Worm (Caenorhabditis elegans) whole organism, L4 larva: ENCODE data around the gene cyp-34A6.
A peak's percentile ranks its signal among the peaks of the same experiment; 100 is the strongest.

Experiments
- F10B5.3 ChIP-seq: sonication (generic microtip); optimal IDR thresholded peaks from 2 replicates; lab custom pipeline; 2016; ENCODE audit warnings: mild to moderate bottlenecking, missing genetic modification characterization, missing compliant biosample characterization
- F26F4.8 ChIP-seq: fragments of 200-800 bp; sonication (Bioruptor generic); conservative IDR thresholded peaks from 2 replicates; pipeline ENCODE4 v1.3.6; 2022; ENCODE audit warnings: missing genetic modification characterization, missing compliant biosample characterization
- R02D3.7 ChIP-seq: fragments of 150-350 bp; sonication (generic microtip); optimal IDR thresholded peaks from 3 replicates; lab custom pipeline; 2014; ENCODE audit warnings: missing biosample characterization, missing genetic modification characterization
- Y105C5A.15 ChIP-seq: fragments of 200-800 bp; sonication (Bioruptor generic); IDR thresholded peaks from 2 replicates; pipeline ENCODE4 v1.3.6; 2022; ENCODE audit warnings: missing genetic modification characterization, missing compliant biosample characterization
- Y48G9A.11 ChIP-seq: fragments of 200-800 bp; sonication (Bioruptor generic); IDR thresholded peaks from 2 replicates; pipeline ENCODE4 v1.3.6; 2022; ENCODE audit warnings: missing genetic modification reagents, missing genetic modification characterization, missing compliant biosample characterization
- ZK546.5 ChIP-seq, 2 experiments: sonication (generic microtip); optimal IDR thresholded peaks; 2 replicates each; lab custom pipeline; 2017; ENCODE audit warnings: missing biosample characterization in 2 of 2, missing genetic modification characterization in 2 of 2
- aha-1 ChIP-seq: fragments of 150-350 bp; peaks from one replicate; lab custom pipeline; 2014; ENCODE audit warnings: missing biosample characterization, missing genetic modification characterization
- ceh-20 ChIP-seq: fragments of 200-800 bp; sonication (Bioruptor generic); IDR thresholded peaks from 2 replicates; pipeline ENCODE4 v1.3.6; 2022; ENCODE audit warnings: missing genetic modification reagents, missing genetic modification characterization, missing compliant biosample characterization
- ceh-32 ChIP-seq: sonication (generic microtip); optimal IDR thresholded peaks from 2 replicates; lab custom pipeline; 2016; ENCODE audit warnings: mild to moderate bottlenecking, missing genetic modification characterization, missing compliant biosample characterization; ENCODE audit not compliant: poor library complexity
- ceh-44 ChIP-seq: fragments of 200-800 bp; sonication (Bioruptor generic); IDR thresholded peaks from 2 replicates; pipeline ENCODE4 v1.3.6; 2022; ENCODE audit warnings: missing genetic modification reagents, missing genetic modification characterization, missing compliant biosample characterization
- ctbp-1 ChIP-seq: fragments of 200-800 bp; sonication (Bioruptor generic); IDR thresholded peaks from 2 replicates; pipeline ENCODE4 v1.3.6; 2022; ENCODE audit warnings: missing genetic modification reagents, missing genetic modification characterization, missing compliant biosample characterization
- dmd-6 ChIP-seq: fragments of 200-800 bp; sonication (Bioruptor generic); IDR thresholded peaks from 2 replicates; pipeline ENCODE4 v1.3.6; 2022; ENCODE audit warnings: missing genetic modification reagents, missing genetic modification characterization, missing compliant biosample characterization
- dmd-8 ChIP-seq: fragments of 200-800 bp; sonication (Bioruptor generic); IDR thresholded peaks from 2 replicates; pipeline ENCODE4 v1.3.6; 2022; ENCODE audit warnings: missing genetic modification characterization, missing compliant biosample characterization
- dpl-1 ChIP-seq: fragments of 150-350 bp; optimal IDR thresholded peaks from 2 replicates; lab custom pipeline; 2014; ENCODE audit warnings: missing biosample characterization, missing genetic modification reagents, missing genetic modification characterization
- egl-43 ChIP-seq: fragments of 200-800 bp; sonication (Bioruptor generic); IDR thresholded peaks from 2 replicates; pipeline ENCODE4 v1.3.6; 2022; ENCODE audit warnings: missing genetic modification reagents, missing genetic modification characterization, missing compliant biosample characterization
- fos-1 ChIP-seq: fragments of 150-350 bp; optimal IDR thresholded peaks from 2 replicates; lab custom pipeline; 2014; ENCODE audit warnings: missing biosample characterization, missing genetic modification characterization
- hlh-30 ChIP-seq: sonication (generic microtip); optimal IDR thresholded peaks from 2 replicates; lab custom pipeline; 2017; ENCODE audit warnings: antibody characterized with exemption, mild to moderate bottlenecking, missing genetic modification characterization, missing compliant biosample characterization; ENCODE audit not compliant: insufficient read depth
- lir-3 ChIP-seq: sonication (generic microtip); optimal IDR thresholded peaks from 2 replicates; lab custom pipeline; 2016; ENCODE audit warnings: mild to moderate bottlenecking, missing genetic modification characterization, missing compliant biosample characterization
- madf-5 ChIP-seq, 2 experiments: fragments of 200-800 bp; sonication (Bioruptor generic); IDR thresholded peaks; 2 replicates each; pipeline ENCODE4 v1.3.6; 2022; ENCODE audit warnings: missing compliant biosample characterization in 2 of 2, missing genetic modification characterization in 2 of 2
- mep-1 ChIP-seq: fragments of 150-350 bp; sonication (generic microtip); optimal IDR thresholded peaks from 3 replicates; lab custom pipeline; 2014; ENCODE audit warnings: missing biosample characterization, missing genetic modification characterization
- mes-2 ChIP-seq: sonication (generic microtip); optimal IDR thresholded peaks from 2 replicates; lab custom pipeline; 2016; ENCODE audit warnings: missing genotype, mild to moderate bottlenecking, missing genetic modification characterization, missing compliant biosample characterization; ENCODE audit not compliant: poor library complexity, severe bottlenecking
- nhr-10 ChIP-seq: fragments of 150-350 bp; optimal IDR thresholded peaks from 2 replicates; lab custom pipeline; 2014; ENCODE audit warnings: missing biosample characterization, missing genetic modification characterization
- nhr-102 ChIP-seq: sonication (generic microtip); optimal IDR thresholded peaks from 2 replicates; lab custom pipeline; 2016; ENCODE audit warnings: mild to moderate bottlenecking, missing genetic modification characterization, moderate library complexity, missing compliant biosample characterization
- nhr-237 ChIP-seq: sonication (generic microtip); optimal IDR thresholded peaks from 2 replicates; lab custom pipeline; 2017; ENCODE audit warnings: missing biosample characterization, missing genetic modification characterization
- nhr-28 ChIP-seq: fragments of 150-350 bp; optimal IDR thresholded peaks from 2 replicates; lab custom pipeline; 2014; ENCODE audit warnings: missing biosample characterization, missing genetic modification characterization
- nhr-48 ChIP-seq: sonication (generic microtip); optimal IDR thresholded peaks from 2 replicates; lab custom pipeline; 2016; ENCODE audit warnings: mild to moderate bottlenecking, missing genetic modification characterization, missing compliant biosample characterization
- pha-4 ChIP-seq, 2 experiments: fragments of 150-350 bp in 1 of 2; fragments of 200-800 bp in 1 of 2; sonication (Bioruptor generic) in 1 of 2; IDR thresholded peaks in 1 of 2; optimal IDR thresholded peaks in 1 of 2; 2 replicates each; pipeline versions ENCODE4 v1.3.6 to Lab custom; 2014 to 2022; ENCODE audit warnings: missing genetic modification characterization in 2 of 2, missing genetic modification reagents in 2 of 2, missing biosample characterization in 1 of 2, missing compliant biosample characterization in 1 of 2
- pqm-1 ChIP-seq: sonication (generic microtip); optimal IDR thresholded peaks from 2 replicates; lab custom pipeline; 2017; ENCODE audit warnings: missing biosample characterization, missing genetic modification characterization
- set-16 ChIP-seq: fragments of 200-800 bp; sonication (Bioruptor generic); IDR thresholded peaks from 2 replicates; pipeline ENCODE4 v1.3.6; 2022; ENCODE audit warnings: missing genetic modification reagents, missing genetic modification characterization, missing compliant biosample characterization
- tag-97 ChIP-seq: fragments of 200-800 bp; sonication (Bioruptor generic); IDR thresholded peaks from 2 replicates; pipeline ENCODE4 v1.3.6; 2022; ENCODE audit warnings: missing genetic modification characterization, missing compliant biosample characterization
- unc-39 ChIP-seq: sonication (generic microtip); optimal IDR thresholded peaks from 2 replicates; lab custom pipeline; 2017; ENCODE audit warnings: missing biosample characterization, missing genetic modification characterization
- unc-62 ChIP-seq, 3 experiments: fragments of 150-350 bp in 1 of 3; sonication (generic microtip); optimal IDR thresholded peaks in 2 of 3; peaks in 1 of 3; 1 replicate in 1 of 3; 2 replicates in 2 of 3; lab custom pipeline; 2014 to 2017; ENCODE audit warnings: missing biosample characterization in 3 of 3, missing genetic modification characterization in 3 of 3, missing genetic modification reagents in 3 of 3, missing genotype in 1 of 3
- ztf-11 ChIP-seq: fragments of 150-350 bp; optimal IDR thresholded peaks from 2 replicates; lab custom pipeline; 2014; ENCODE audit warnings: missing biosample characterization, missing genetic modification characterization
- ztf-7 ChIP-seq: fragments of 150-350 bp; optimal IDR thresholded peaks from 2 replicates; lab custom pipeline; 2014; ENCODE audit warnings: missing biosample characterization, missing genetic modification characterization

The cyp-34A6 gene

DNA sequence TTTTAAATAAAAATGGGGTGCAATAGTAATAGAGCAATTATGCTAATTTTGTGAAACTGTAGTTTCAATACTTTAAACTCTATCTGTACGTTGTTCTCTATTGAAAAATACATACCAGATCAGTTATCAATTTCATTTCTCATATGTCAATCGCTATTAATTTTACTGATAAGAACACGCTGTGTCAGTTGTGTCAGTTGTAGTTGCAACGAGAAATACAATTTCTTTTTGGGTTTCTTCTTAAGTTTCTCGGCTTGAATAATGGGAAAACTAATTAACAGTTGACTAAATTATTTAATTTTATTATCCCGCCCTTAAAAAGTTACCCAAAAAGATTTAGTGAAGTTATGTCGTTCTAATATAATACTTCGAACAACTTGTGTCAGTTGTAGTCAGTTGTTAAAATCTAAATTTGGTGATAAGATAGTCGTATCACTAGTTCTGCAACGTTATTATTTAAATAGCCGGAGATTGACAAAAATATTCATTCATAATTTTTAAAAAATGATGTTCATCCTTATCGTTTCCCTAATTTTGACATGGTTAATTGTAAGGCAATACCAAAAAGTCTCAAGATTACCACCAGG, 25.1 kb downstream of the cyp-34A6 start, which contains the start of gene cyp-35A5:
Gene cyp-35A5 (plus strand): TSS at position 435 of the 587 bp plus-strand sequence.
- TF ChIP-seq dmd-6 (GFP tag; lab: Robert Waterston, UW) (0 out of 2 replicates have a peak, but pooled peaks have one; percentile 34), F10B5.3 (tag; lab: Kevin White, UChicago) (no peak), pqm-1 (tag; lab: Kevin White, UChicago) (peak; percentile 7), nhr-28 (tag; lab: Kevin White, UChicago) (peak; percentile 86)

DNA sequence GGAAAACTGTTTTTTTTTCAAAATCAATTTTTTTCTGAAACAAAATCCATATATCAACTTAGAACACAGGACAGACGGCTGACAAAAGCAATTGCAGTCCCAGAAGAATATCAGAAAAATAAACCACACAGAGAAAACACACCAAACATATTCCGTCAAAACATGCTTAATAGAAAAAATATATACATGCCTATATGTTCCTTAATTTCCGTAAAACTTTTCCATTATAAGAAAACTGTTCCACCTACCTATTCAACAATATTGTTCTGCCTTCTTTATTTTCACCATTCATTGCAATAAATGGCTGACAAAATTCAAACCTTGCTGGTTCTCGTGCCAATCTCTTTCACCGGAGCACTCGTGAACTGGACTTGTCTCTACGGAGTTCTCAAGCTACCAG, 29.8 kb downstream of the cyp-34A6 start, which contains the start of gene srx-63:
Gene srx-63 (plus strand): TSS at position 301 of the 400 bp plus-strand sequence.
- no peak for TF ChIP-seq ztf-7
- no peak for TF ChIP-seq egl-43 (GFP tag; lab: Robert Waterston, UW)
- TF ChIP-seq ztf-11, result no peak
- no peak for TF ChIP-seq ZK546.5 (tag; optimal IDR thresholded peaks at IDR 0.05; lab: Kevin White, UChicago)
- TF ChIP-seq lir-3 (tag; lab: Kevin White, UChicago), result no peak
- TF ChIP-seq ctbp-1 (GFP tag; lab: Robert Waterston, UW), result no peak
- TF ChIP-seq aha-1, result no peak
- no peak for TF ChIP-seq unc-62 (GFP tag; optimal IDR thresholded peaks at IDR 0.05 in 1 of 2; lab: Kevin White, UChicago)
- TF ChIP-seq unc-62 (tag; optimal IDR thresholded peaks at IDR 0.05; lab: Kevin White, UChicago), result no peak

DNA sequence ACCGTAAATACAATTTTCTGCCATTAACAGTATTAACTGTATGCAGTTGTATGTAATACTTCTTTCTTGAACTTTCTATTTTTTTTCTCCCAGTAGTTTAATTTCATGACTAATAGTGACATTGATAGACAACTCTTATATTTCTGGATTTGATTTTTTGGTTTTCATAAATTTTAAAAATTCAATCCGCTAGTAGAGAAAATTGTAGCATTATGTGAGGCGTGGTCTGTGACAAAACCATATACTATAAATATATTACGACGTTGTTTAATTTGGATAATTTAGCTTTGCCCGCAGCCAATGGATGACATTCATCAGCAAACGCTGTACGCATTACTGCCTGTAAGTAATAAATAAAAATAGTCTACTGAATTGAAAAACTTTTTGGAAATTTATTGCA, 32.0 kb downstream of the cyp-34A6 start, which contains the start of gene srx-64:
Gene srx-64 (plus strand): TSS at position 301 of the 400 bp plus-strand sequence.
- TF ChIP-seq R02D3.7, result no peak
- no peak for TF ChIP-seq ztf-11
- no peak for TF ChIP-seq F26F4.8 (GFP tag; lab: Robert Waterston, UW)
- TF ChIP-seq ceh-20 (GFP tag; lab: Robert Waterston, UW), result no peak
- TF ChIP-seq mes-2 (tag; lab: Kevin White, UChicago), result no peak
- TF ChIP-seq pha-4 (GFP tag; IDR thresholded peaks at IDR 0.05; lab: Robert Waterston, UW), result no peak
- no peak for TF ChIP-seq pha-4 (tag; optimal IDR thresholded peaks at IDR 0.05; lab: Kevin White, UChicago)
- no peak for TF ChIP-seq nhr-237
- TF ChIP-seq mep-1 (tag; lab: Kevin White, UChicago), result no peak
- no peak for TF ChIP-seq unc-39
- no peak for TF ChIP-seq dpl-1 (GFP tag; lab: Kevin White, UChicago)
- no peak for TF ChIP-seq Y105C5A.15 (GFP tag; lab: Robert Waterston, UW)
- TF ChIP-seq fos-1 (tag; lab: Kevin White, UChicago), result no peak
- no peak for TF ChIP-seq ceh-44 (GFP tag; lab: Robert Waterston, UW)

DNA sequence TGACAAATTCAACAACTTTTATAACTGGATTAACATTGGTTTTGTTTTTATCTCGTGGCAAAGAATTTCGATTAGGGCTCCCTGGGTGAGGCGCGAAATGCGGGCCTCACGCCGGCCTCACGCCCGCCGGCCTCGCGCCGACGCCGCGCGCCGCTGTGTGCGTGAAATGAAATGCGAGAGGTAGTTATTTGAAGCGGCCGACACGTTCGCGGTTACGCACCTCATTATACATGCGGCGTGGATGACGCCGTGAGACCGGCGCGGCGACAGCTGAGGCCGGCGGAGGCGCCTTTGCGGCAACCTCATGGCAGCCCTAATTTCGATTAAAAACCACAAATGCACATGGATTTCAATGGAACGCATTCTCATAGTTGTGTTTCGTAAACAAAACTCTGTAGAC, 33.6 kb downstream of the cyp-34A6 start:
- TF ChIP-seq nhr-28 (tag; lab: Kevin White, UChicago), result no peak
- no peak for TF ChIP-seq hlh-30 (tag; lab: Kevin White, UChicago)
- 0 out of 4 replicates have a peak, but pooled peaks of 1 of the 2 experiments have one; percentile 8 for TF ChIP-seq madf-5 (GFP tag; IDR thresholded peaks at IDR 0.05; lab: Robert Waterston, UW)
- TF ChIP-seq set-16 (GFP tag; lab: Robert Waterston, UW), result peak; percentile 92
- no peak for TF ChIP-seq nhr-10

DNA sequence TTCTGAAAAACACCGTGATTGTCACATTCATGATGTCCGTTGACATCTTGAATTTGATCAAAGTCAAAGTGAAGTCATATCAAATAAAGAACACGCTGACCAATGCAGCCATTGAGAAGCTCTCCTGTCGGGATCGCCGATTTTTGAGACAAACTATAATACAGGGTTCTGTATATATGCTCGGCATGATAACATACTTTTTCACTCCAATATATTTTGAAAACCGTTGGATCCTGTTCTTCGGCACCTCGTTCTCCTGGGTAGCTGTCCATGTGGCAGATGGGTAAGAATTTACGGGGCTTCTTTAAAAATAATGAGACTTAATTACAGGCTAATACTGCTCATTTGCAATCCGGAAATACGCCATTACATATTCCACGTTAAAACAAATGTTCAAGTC, 38.6 kb downstream of the cyp-34A6 start:
- TF ChIP-seq dmd-8 (GFP tag; lab: Robert Waterston, UW) (no peak), unc-62 (GFP tag; optimal IDR thresholded peaks at IDR 0.05 in 1 of 2; lab: Kevin White, UChicago) (peak in 1 of 2 experiments; percentile 97), unc-62 (tag; optimal IDR thresholded peaks at IDR 0.05; lab: Kevin White, UChicago) (no peak)

DNA sequence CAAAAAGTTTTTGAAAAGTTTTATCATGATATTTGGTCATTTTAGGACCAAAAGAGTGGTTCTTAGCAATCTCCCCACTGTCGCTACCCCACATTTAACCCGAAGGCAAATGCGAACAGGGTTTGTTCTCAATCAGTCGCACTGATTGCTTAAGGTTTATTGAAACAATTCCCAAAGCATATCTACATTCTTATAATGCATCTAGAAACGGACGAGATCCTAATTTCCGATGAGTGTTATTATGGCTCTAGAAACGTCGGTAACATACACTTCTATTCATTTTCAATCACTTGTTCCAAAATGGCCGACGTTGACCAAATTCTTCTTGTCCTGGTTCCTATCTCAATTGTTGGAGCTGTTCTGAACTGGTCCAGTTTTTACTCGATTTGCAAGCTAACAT, 39.5 kb downstream of the cyp-34A6 start, which contains the start of gene srx-65:
Gene srx-65 (plus strand): TSS at position 301 of the 400 bp plus-strand sequence.
- TF ChIP-seq ceh-32 (no peak), Y48G9A.11 (GFP tag; lab: Robert Waterston, UW) (no peak), nhr-102 (tag; lab: Kevin White, UChicago) (no peak), tag-97 (GFP tag; lab: Robert Waterston, UW) (no peak), nhr-48 (tag; lab: Kevin White, UChicago) (no peak)
